Worm (Caenorhabditis elegans) whole organism, L2 larva: ENCODE results near the gene K06A4.10.

Experiments used
- C34F6.9 ChIP-seq: fragments of 150-350 bp; optimal IDR thresholded peaks from 2 replicates; lab custom pipeline; 2014; ENCODE audit warnings: missing biosample characterization, missing genetic modification characterization
- F13H6.1 ChIP-seq: sonication (generic microtip); optimal IDR thresholded peaks from 2 replicates; lab custom pipeline; 2016; ENCODE audit warnings: missing genetic modification characterization, missing compliant biosample characterization
- Y55F3AM.14 ChIP-seq: fragments of 200-800 bp; sonication (Bioruptor generic); optimal IDR thresholded peaks from 2 replicates; lab custom pipeline; 2018; ENCODE audit warnings: mild to moderate bottlenecking, missing genetic modification characterization, missing compliant biosample characterization
- ZK546.5 ChIP-seq: sonication (generic microtip); optimal IDR thresholded peaks from 2 replicates; lab custom pipeline; 2017; ENCODE audit warnings: missing biosample characterization, missing genetic modification characterization
- alr-1 ChIP-seq: fragments of 150-350 bp; optimal IDR thresholded peaks from 2 replicates; lab custom pipeline; 2014; ENCODE audit warnings: missing biosample characterization, missing genetic modification characterization
- aly-2 ChIP-seq: fragments of 150-350 bp; optimal IDR thresholded peaks from 2 replicates; lab custom pipeline; 2014; ENCODE audit warnings: missing biosample characterization, missing genetic modification characterization
- ama-1 ChIP-seq: fragments of 150-350 bp; optimal IDR thresholded peaks from 2 replicates; lab custom pipeline; 2018; ENCODE audit warnings: inconsistent platforms
- ceh-16 ChIP-seq: fragments of 150-350 bp; optimal IDR thresholded peaks from 2 replicates; lab custom pipeline; 2014; ENCODE audit warnings: missing biosample characterization, missing genetic modification characterization
- ceh-82 ChIP-seq: fragments of 150-350 bp; optimal IDR thresholded peaks from 2 replicates; lab custom pipeline; 2014; ENCODE audit warnings: missing biosample characterization, missing genetic modification characterization
- crh-2 ChIP-seq: sonication (generic microtip); optimal IDR thresholded peaks from 2 replicates; lab custom pipeline; 2017; ENCODE audit warnings: missing biosample characterization, missing genetic modification characterization
- egl-27 ChIP-seq: sonication (generic microtip); optimal IDR thresholded peaks from 3 replicates; lab custom pipeline; 2017; ENCODE audit warnings: missing biosample characterization, missing genetic modification reagents, missing genetic modification characterization
- elt-1 ChIP-seq: fragments of 150-350 bp; optimal IDR thresholded peaks from 2 replicates; lab custom pipeline; 2014; ENCODE audit warnings: missing biosample characterization, missing genetic modification characterization
- elt-3 ChIP-seq: sonication (generic microtip); optimal IDR thresholded peaks from 2 replicates; lab custom pipeline; 2017; ENCODE audit warnings: missing biosample characterization, missing genetic modification characterization
- gmeb-1 ChIP-seq: fragments of 150-350 bp; optimal IDR thresholded peaks from 2 replicates; lab custom pipeline; 2014; ENCODE audit warnings: missing biosample characterization, missing genetic modification characterization
- lin-13 ChIP-seq: fragments of 150-350 bp; optimal IDR thresholded peaks from 2 replicates; lab custom pipeline; 2014; ENCODE audit warnings: missing biosample characterization, missing genetic modification reagents, missing genetic modification characterization
- lin-39 ChIP-seq: fragments of 150-350 bp; optimal IDR thresholded peaks from 2 replicates; lab custom pipeline; 2014; ENCODE audit warnings: missing biosample characterization, missing genetic modification reagents, missing genetic modification characterization
- lsy-2 ChIP-seq, 2 experiments: fragments of 150-350 bp in 1 of 2; sonication (generic microtip) in 1 of 2; optimal IDR thresholded peaks; 2 replicates each; lab custom pipeline; 2014 to 2017; ENCODE audit warnings: missing biosample characterization in 2 of 2, missing genetic modification characterization in 2 of 2
- mdl-1 ChIP-seq, 2 experiments: fragments of 150-350 bp in 1 of 2; sonication (generic microtip) in 1 of 2; optimal IDR thresholded peaks; 2 replicates each; lab custom pipeline; 2017; ENCODE audit warnings: missing biosample characterization in 2 of 2, missing genetic modification characterization in 2 of 2
- nhr-11 ChIP-seq: fragments of 150-350 bp; optimal IDR thresholded peaks from 2 replicates; lab custom pipeline; 2014; ENCODE audit warnings: missing biosample characterization, missing genetic modification characterization
- nhr-12 ChIP-seq: fragments of 150-350 bp; optimal IDR thresholded peaks from 2 replicates; lab custom pipeline; 2014; ENCODE audit warnings: missing biosample characterization, missing genetic modification characterization
- nhr-129 ChIP-seq: fragments of 150-350 bp; optimal IDR thresholded peaks from 2 replicates; lab custom pipeline; 2014; ENCODE audit warnings: missing biosample characterization, missing genetic modification characterization
- nhr-21 ChIP-seq: fragments of 150-350 bp; optimal IDR thresholded peaks from 2 replicates; lab custom pipeline; 2014; ENCODE audit warnings: missing biosample characterization, missing genetic modification characterization
- nhr-23 ChIP-seq: fragments of 150-350 bp; optimal IDR thresholded peaks from 2 replicates; lab custom pipeline; 2014; ENCODE audit warnings: missing biosample characterization, missing genetic modification reagents, missing genetic modification characterization
- nhr-237 ChIP-seq: fragments of 150-350 bp; optimal IDR thresholded peaks from 2 replicates; lab custom pipeline; 2014; ENCODE audit warnings: missing biosample characterization, missing genetic modification characterization
- nhr-77 ChIP-seq: fragments of 150-350 bp; optimal IDR thresholded peaks from 2 replicates; lab custom pipeline; 2014; ENCODE audit warnings: missing biosample characterization, missing genetic modification characterization
- peb-1 ChIP-seq: fragments of 150-350 bp; optimal IDR thresholded peaks from 2 replicates; lab custom pipeline; 2014; ENCODE audit warnings: missing biosample characterization, missing genetic modification characterization
- sem-4 ChIP-seq: fragments of 150-350 bp; optimal IDR thresholded peaks from 2 replicates; lab custom pipeline; 2014; ENCODE audit warnings: missing biosample characterization, missing genetic modification reagents, missing genetic modification characterization
- skn-1 ChIP-seq: sonication (generic microtip); optimal IDR thresholded peaks from 2 replicates; lab custom pipeline; 2017; ENCODE audit warnings: missing biosample characterization, missing genetic modification characterization
- sma-9 ChIP-seq, 2 experiments: fragments of 150-350 bp in 1 of 2; sonication (generic microtip) in 1 of 2; optimal IDR thresholded peaks; 2 replicates each; lab custom pipeline; 2014 to 2016; ENCODE audit warnings: missing genetic modification characterization in 2 of 2, mild to moderate bottlenecking in 1 of 2, missing biosample characterization in 1 of 2, missing compliant biosample characterization in 1 of 2, missing genetic modification reagents in 1 of 2, moderate library complexity in 1 of 2
- snpc-4 ChIP-seq: fragments of 150-350 bp; optimal IDR thresholded peaks from 2 replicates; lab custom pipeline; 2014; ENCODE audit warnings: missing biosample characterization, missing genetic modification characterization
- unc-39 ChIP-seq: fragments of 150-350 bp; optimal IDR thresholded peaks from 2 replicates; lab custom pipeline; 2014; ENCODE audit warnings: missing biosample characterization, missing genetic modification characterization
- unc-55 ChIP-seq: fragments of 150-350 bp; sonication (generic microtip); optimal IDR thresholded peaks from 3 replicates; lab custom pipeline; 2014; ENCODE audit warnings: missing biosample characterization, missing genetic modification reagents, missing genetic modification characterization
- unc-62 ChIP-seq: fragments of 150-350 bp; optimal IDR thresholded peaks from 2 replicates; lab custom pipeline; 2014; ENCODE audit warnings: missing biosample characterization, missing genetic modification reagents, missing genetic modification characterization
- zag-1 ChIP-seq: fragments of 150-350 bp; optimal IDR thresholded peaks from 2 replicates; lab custom pipeline; 2014; ENCODE audit warnings: missing biosample characterization, missing genetic modification characterization
- ztf-11 ChIP-seq: sonication (generic microtip); optimal IDR thresholded peaks from 2 replicates; lab custom pipeline; 2017; ENCODE audit warnings: missing biosample characterization, missing genetic modification characterization
- ztf-4 ChIP-seq: fragments of 150-350 bp; optimal IDR thresholded peaks from 2 replicates; lab custom pipeline; 2014; ENCODE audit warnings: missing biosample characterization, missing genetic modification characterization

K06A4.10 gene

DNA sequence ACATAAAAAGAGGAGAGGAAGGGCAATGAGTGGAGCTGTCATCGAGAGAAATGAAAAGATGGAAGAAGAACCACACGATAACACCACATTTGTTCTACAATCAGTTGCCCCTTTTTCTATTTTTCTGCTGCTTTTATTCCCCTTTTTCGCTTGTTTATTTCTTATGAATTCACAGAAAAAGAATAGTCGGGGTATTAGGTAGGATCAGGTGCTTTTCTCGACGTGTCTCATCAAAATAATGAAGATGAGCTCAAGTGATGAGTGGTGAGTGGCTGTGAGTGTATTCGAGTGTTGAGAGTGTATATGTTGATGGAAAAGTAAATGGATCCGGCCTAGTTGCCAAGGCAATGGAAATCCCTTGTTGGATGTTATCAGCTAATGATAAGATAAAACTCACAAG lies 4.1 kb downstream of the K06A4.10 start:
- TF ChIP-seq gmeb-1 = no peak
- no peak for TF ChIP-seq elt-1 (tag; lab: Kevin White, UChicago)
- no peak for TF ChIP-seq zag-1 (tag; lab: Kevin White, UChicago)
- no peak for TF ChIP-seq egl-27
- TF ChIP-seq ztf-11 (tag; lab: Kevin White, UChicago) = no peak
- no peak for TF ChIP-seq aly-2 (tag; lab: Kevin White, UChicago)
- no peak for TF ChIP-seq nhr-77 (tag; lab: Kevin White, UChicago)
- no peak for TF ChIP-seq ZK546.5 (tag; lab: Kevin White, UChicago)
- no peak for TF ChIP-seq lin-39 (tag; lab: Kevin White, UChicago)
- TF ChIP-seq lsy-2 (tag; optimal IDR thresholded peaks at IDR 0.05; lab: Kevin White, UChicago) = no peak
- TF ChIP-seq sma-9 (GFP tag; optimal IDR thresholded peaks at IDR 0.05; lab: Kevin White, UChicago) = no peak
- no peak for TF ChIP-seq sma-9 (tag; optimal IDR thresholded peaks at IDR 0.05; lab: Kevin White, UChicago)
- TF ChIP-seq sem-4 = no peak

DNA sequence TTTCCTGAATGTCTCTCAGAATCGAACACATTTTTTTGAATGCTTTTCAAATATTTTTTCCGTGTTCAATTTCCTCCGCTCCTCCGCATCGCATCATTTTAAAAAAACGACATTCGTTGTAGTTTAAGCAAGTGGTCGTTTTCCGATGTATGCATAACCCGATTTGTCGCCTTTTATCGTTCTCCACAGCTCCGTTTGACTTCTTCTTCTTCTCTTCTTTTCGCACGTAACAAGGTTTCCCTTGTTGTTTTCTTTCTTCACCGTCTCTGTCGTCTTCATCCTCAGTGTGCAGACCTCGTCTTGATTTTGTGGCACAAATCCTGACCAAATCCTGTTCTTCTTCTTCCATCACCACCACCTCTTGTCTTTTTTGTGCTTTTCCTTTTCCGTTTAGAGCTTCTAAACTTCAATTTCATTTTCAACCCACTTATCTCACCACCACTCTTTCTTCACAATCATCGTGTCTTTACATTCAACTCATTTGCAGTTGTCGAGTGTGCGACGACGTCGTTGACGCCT lies 5.8 kb downstream of the K06A4.10 start, which contains the start of gene K06A4.2:
TSS of gene K06A4.2 (plus strand) at position 469 of the 519 bp plus-strand sequence.
- TF ChIP-seq sma-9 (GFP tag; optimal IDR thresholded peaks at IDR 0.05; lab: Kevin White, UChicago) (no peak), sma-9 (tag; optimal IDR thresholded peaks at IDR 0.05; lab: Kevin White, UChicago) (no peak), alr-1 (tag; lab: Kevin White, UChicago) (no peak), nhr-21 (tag; lab: Kevin White, UChicago) (no peak), C34F6.9 (tag; lab: Kevin White, UChicago) (no peak), ama-1 (lab: Kevin White, UChicago) (no peak), ceh-82 (no peak), nhr-11 (no peak), elt-3 (tag; lab: Kevin White, UChicago) (no peak)

DNA sequence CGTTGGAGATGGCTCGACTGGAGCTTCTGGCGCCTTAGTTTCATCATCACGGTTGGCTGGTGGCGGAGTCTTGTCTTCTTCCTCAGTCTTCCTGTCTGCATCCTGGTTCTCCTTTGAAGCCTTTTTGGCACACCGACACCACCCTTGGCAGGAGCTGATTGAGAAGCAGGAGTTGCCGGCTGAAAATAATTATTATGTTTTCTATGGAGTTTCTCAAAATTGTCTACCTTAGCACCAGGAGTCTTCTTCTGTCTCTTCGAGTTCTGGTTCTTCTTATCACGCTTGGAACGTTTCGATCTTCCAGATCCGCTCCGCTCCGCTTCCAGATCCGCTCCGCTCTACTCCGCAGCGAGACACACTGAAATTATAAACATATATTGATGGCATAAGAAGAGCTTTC lies 9.0 kb downstream of the K06A4.10 start, which contains the start of gene K06A4.6:
TSS of gene K06A4.6 (minus strand) at position 101 of the 400 bp plus-strand sequence.
- TF ChIP-seq ZK546.5 (tag; lab: Kevin White, UChicago) (no peak), alr-1 (tag; lab: Kevin White, UChicago) (no peak), unc-55 (GFP tag; lab: Kevin White, UChicago) (no peak), sma-9 (GFP tag; optimal IDR thresholded peaks at IDR 0.05; lab: Kevin White, UChicago) (no peak), sma-9 (tag; optimal IDR thresholded peaks at IDR 0.05; lab: Kevin White, UChicago) (no peak), ztf-4 (tag; lab: Kevin White, UChicago) (no peak), ztf-11 (tag; lab: Kevin White, UChicago) (no peak), nhr-12 (tag; lab: Kevin White, UChicago) (no peak), mdl-1 (tag; optimal IDR thresholded peaks at IDR 0.05; lab: Kevin White, UChicago) (no peak), ceh-82 (no peak), snpc-4 (tag; lab: Kevin White, UChicago) (no peak), nhr-77 (tag; lab: Kevin White, UChicago) (no peak), peb-1 (no peak), crh-2 (no peak), Y55F3AM.14 (GFP tag; lab: Kevin White, UChicago) (no peak), unc-62 (GFP tag; lab: Kevin White, UChicago) (no peak), F13H6.1 (tag; lab: Kevin White, UChicago) (no peak), unc-39 (no peak)
- TF ChIP-seq, all 48 proteins: peak for 0

DNA sequence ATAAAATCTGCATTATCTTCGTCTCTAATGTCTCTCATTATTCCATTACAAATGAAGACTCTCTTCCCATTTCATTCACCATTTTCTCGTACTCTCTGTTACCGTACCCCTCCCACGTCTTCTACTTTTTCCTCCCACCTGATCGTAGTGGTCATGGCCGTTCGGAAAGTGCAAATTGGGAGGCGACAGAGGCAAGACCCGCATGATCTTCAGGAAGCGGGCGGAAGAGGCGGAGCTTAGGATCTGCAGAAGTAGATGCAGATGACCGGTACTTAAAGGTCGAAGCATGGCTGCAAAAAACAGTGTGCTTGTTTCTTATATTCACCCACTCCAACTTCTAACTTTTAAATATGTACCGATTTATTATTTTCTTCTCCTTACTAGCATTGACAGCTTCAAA lies 11.7 kb downstream of the K06A4.10 start, which contains the start of gene nas-3:
TSS of gene nas-3 (plus strand) at position 301 of the 400 bp plus-strand sequence.
- TF ChIP-seq nhr-237 (tag; lab: Kevin White, UChicago) = no peak
- TF ChIP-seq lsy-2 (tag; optimal IDR thresholded peaks at IDR 0.05; lab: Kevin White, UChicago) = no peak
- no peak for TF ChIP-seq skn-1 (tag; lab: Kevin White, UChicago)
- TF ChIP-seq ceh-82 = no peak
- no peak for TF ChIP-seq crh-2
- no peak for TF ChIP-seq sem-4
- TF ChIP-seq nhr-23 (tag; lab: Kevin White, UChicago) = no peak
- no peak for TF ChIP-seq alr-1 (tag; lab: Kevin White, UChicago)
- TF ChIP-seq unc-39 = no peak
- no peak for TF ChIP-seq nhr-77 (tag; lab: Kevin White, UChicago)
- TF ChIP-seq ceh-16 = no peak
- TF ChIP-seq peb-1 = no peak

DNA sequence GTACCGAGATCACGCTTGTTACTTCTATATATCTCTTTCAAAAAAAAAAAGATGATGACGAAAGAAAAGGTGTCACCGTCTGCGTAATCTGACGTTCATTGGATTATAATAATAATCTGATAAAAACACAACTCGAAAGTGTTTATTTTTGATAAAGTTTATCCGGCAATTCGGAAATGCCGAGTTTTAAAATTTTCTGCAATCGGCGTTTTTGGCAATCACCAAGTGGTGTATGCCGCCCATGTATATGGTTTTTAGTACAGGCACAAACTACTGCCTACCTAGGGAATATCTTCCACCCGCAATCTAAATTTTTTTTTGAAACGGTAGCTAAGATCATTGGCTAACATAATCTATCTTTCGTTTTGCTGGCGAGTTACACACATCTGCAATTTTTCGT lies 15.7 kb downstream of the K06A4.10 start:
- TF ChIP-seq ama-1 (lab: Kevin White, UChicago) (no peak), aly-2 (tag; lab: Kevin White, UChicago) (no peak), C34F6.9 (tag; lab: Kevin White, UChicago) (no peak), ZK546.5 (tag; lab: Kevin White, UChicago) (no peak), lin-13 (GFP tag; lab: Kevin White, UChicago) (no peak), snpc-4 (tag; lab: Kevin White, UChicago) (no peak), nhr-21 (tag; lab: Kevin White, UChicago) (peak; percentile 26), nhr-12 (tag; lab: Kevin White, UChicago) (no peak), sma-9 (GFP tag; optimal IDR thresholded peaks at IDR 0.05; lab: Kevin White, UChicago) (peak; percentile 30), sma-9 (tag; optimal IDR thresholded peaks at IDR 0.05; lab: Kevin White, UChicago) (no peak), Y55F3AM.14 (GFP tag; lab: Kevin White, UChicago) (no peak), F13H6.1 (tag; lab: Kevin White, UChicago) (no peak), skn-1 (tag; lab: Kevin White, UChicago) (no peak), ztf-4 (tag; lab: Kevin White, UChicago) (no peak), mdl-1 (tag; optimal IDR thresholded peaks at IDR 0.05; lab: Kevin White, UChicago) (no peak), lsy-2 (tag; optimal IDR thresholded peaks at IDR 0.05; lab: Kevin White, UChicago) (no peak), nhr-129 (tag; lab: Kevin White, UChicago) (no peak)
- TF ChIP-seq, all 48 proteins: peak for 2
